Worm (Caenorhabditis elegans) whole organism, early embryonic: ENCODE data around the gene tbx-8.

Experiments used
- B0310.2 ChIP-seq: sonication (generic microtip); optimal IDR thresholded peaks from 2 replicates; lab custom pipeline; 2016; ENCODE audit warnings: mild to moderate bottlenecking, missing genetic modification characterization, missing compliant biosample characterization
- F13C5.2 ChIP-seq: sonication (generic microtip); optimal IDR thresholded peaks from 2 replicates; lab custom pipeline; 2017; ENCODE audit warnings: mild to moderate bottlenecking, missing genetic modification characterization, inconsistent platforms, missing compliant biosample characterization
- aly-1 ChIP-seq: sonication (generic microtip); optimal IDR thresholded peaks from 2 replicates; lab custom pipeline; 2016; ENCODE audit warnings: missing genetic modification characterization, missing compliant biosample characterization
- ama-1 ChIP-seq: fragments of 150-350 bp; optimal IDR thresholded peaks from 2 replicates; lab custom pipeline; 2014
- ceh-36 ChIP-seq: sonication (generic microtip); optimal IDR thresholded peaks from 2 replicates; lab custom pipeline; 2016; ENCODE audit warnings: missing genetic modification characterization, inconsistent platforms, missing compliant biosample characterization
- flt-1 ChIP-seq: fragments of 200-800 bp; sonication (Bioruptor generic); IDR thresholded peaks from 2 replicates; pipeline ENCODE4 v1.3.6; 2022; ENCODE audit warnings: missing genetic modification characterization, missing compliant biosample characterization
- hmbx-1 ChIP-seq: sonication (generic microtip); optimal IDR thresholded peaks from 2 replicates; lab custom pipeline; 2016; ENCODE audit warnings: mild to moderate bottlenecking, missing genetic modification characterization, missing compliant biosample characterization
- hmg-4 ChIP-seq: fragments of 200-800 bp; sonication (Bioruptor generic); optimal IDR thresholded peaks from 2 replicates; lab custom pipeline; 2018; ENCODE audit warnings: mild to moderate bottlenecking, missing genetic modification characterization, missing compliant biosample characterization
- hnd-1 ChIP-seq: sonication (generic microtip); optimal IDR thresholded peaks from 2 replicates; lab custom pipeline; 2016; ENCODE audit warnings: missing genetic modification characterization, missing compliant biosample characterization
- pes-1 ChIP-seq: fragments of 200-800 bp; sonication (Bioruptor generic); IDR thresholded peaks from 2 replicates; pipeline ENCODE4 v1.3.6; 2022; ENCODE audit warnings: missing genetic modification reagents, missing genetic modification characterization, missing compliant biosample characterization
- tbx-11 ChIP-seq: fragments of 200-800 bp; sonication (Bioruptor generic); IDR thresholded peaks from 2 replicates; pipeline ENCODE4 v1.3.6; 2022; ENCODE audit warnings: missing genetic modification characterization, missing compliant biosample characterization
- tbx-37 ChIP-seq: fragments of 200-800 bp; sonication (Bioruptor generic); conservative IDR thresholded peaks from 2 replicates; pipeline ENCODE4 v1.3.6; 2022; ENCODE audit warnings: missing genetic modification reagents, missing genetic modification characterization, missing compliant biosample characterization

- TF ChIP-seq ama-1 (lab: Kevin White, UChicago) (no peak), aly-1 (tag; lab: Kevin White, UChicago) (no peak), ceh-36 (tag; lab: Kevin White, UChicago) (no peak), hmg-4 (GFP tag; lab: Kevin White, UChicago) (no peak), tbx-37 (GFP tag; lab: Robert Waterston, UW) (no peak), F13C5.2 (tag; lab: Kevin White, UChicago) (no peak), hnd-1 (tag; lab: Kevin White, UChicago) (no peak), flt-1 (GFP tag; lab: Robert Waterston, UW) (no peak), B0310.2 (tag; lab: Kevin White, UChicago) (no peak), tbx-11 (no peak), hmbx-1 (tag; lab: Kevin White, UChicago) (no peak), pes-1 (GFP tag; lab: Robert Waterston, UW) (no peak)
These were observed 12.8 kb downstream of the tbx-8 start for ce11 chrIII:10359916-10360315.
